Worm (Caenorhabditis elegans) whole organism, L4/young adult: ENCODE data around the gene daf-36.

Experiments used
- W03F9.2 ChIP-seq: fragments of 150-350 bp; optimal IDR thresholded peaks from 2 replicates; lab custom pipeline; 2014; ENCODE audit warnings: missing biosample characterization, missing genetic modification characterization
- dao-5 ChIP-seq: sonication (generic microtip); optimal IDR thresholded peaks from 2 replicates; lab custom pipeline; 2016; ENCODE audit warnings: missing genotype, missing genetic modification characterization, moderate library complexity, missing compliant biosample characterization
- him-1 ChIP-seq: sonication (generic microtip); optimal IDR thresholded peaks from 2 replicates; lab custom pipeline; 2016; ENCODE audit warnings: missing genotype, missing genetic modification reagents, missing genetic modification characterization, missing compliant biosample characterization

DNA sequence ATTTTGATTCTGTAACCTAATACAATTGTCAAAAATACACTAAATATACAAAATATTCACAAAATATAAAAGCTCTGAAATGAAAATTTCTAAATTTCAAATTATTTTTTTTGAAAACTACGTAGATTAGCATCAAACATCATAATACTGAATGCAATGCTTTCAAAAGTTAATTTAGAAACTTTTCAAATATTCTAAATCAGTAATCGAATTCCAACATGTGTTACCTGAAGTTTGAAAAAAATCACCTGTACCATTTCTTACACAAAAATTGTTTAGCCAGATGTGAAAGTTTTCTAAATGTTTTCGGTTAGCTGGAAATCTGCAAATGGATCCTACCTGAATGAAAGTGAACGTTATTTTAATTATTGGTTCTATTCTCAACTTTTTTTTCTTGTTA, 3.5 kb downstream of the daf-36 start, which contains the start of gene C12D8.20:
- TF ChIP-seq him-1 (tag; lab: Kevin White, UChicago) (no peak), dao-5 (tag; lab: Kevin White, UChicago) (no peak), W03F9.2 (tag; lab: Kevin White, UChicago) (no peak)
